Worm (Caenorhabditis elegans) whole organism, L4/young adult: ENCODE data around the gene C27D9.2.

Experiments used
- W03F9.2 ChIP-seq: fragments of 150-350 bp; optimal IDR thresholded peaks from 2 replicates; lab custom pipeline; 2014; ENCODE audit warnings: missing biosample characterization, missing genetic modification characterization
- dao-5 ChIP-seq: sonication (generic microtip); optimal IDR thresholded peaks from 2 replicates; lab custom pipeline; 2016; ENCODE audit warnings: missing genotype, missing genetic modification characterization, moderate library complexity, missing compliant biosample characterization
- him-1 ChIP-seq: sonication (generic microtip); optimal IDR thresholded peaks from 2 replicates; lab custom pipeline; 2016; ENCODE audit warnings: missing genotype, missing genetic modification reagents, missing genetic modification characterization, missing compliant biosample characterization

DNA sequence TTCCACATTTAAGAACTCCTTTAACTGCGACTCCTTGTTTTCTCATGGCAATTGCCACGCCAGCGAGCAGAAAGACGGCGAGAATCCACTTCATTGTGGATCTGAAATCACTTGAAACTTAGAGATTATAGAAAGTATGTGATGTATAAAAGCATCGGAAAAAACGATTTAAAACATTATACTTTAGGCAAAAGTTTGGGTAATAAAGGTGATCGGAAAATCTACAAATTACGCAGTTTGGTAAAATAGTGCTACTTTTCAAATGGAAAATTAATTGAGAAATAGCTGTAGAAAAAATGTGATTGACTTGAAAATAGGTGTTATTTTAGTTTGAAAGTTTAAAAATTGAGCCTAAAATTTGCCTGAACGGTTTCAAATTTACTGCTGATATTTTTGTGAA lies 28.9 kb downstream of the C27D9.2 start, which contains the start of gene ttr-41:
- TF ChIP-seq dao-5 (no peak), W03F9.2 (tag; lab: Kevin White, UChicago) (no peak), him-1 (tag; lab: Kevin White, UChicago) (no peak)
